Worm (Caenorhabditis elegans) whole organism, early embryonic: ENCODE measurements around the gene gld-3.
A peak's percentile ranks its signal among the peaks of the same experiment; 100 is the strongest.
"Not testable (repeated sequence)": the region's sequence is repeated elsewhere in the genome, so short reads cannot be mapped to it uniquely, and the experiment has no call there.

Experiments
- B0310.2 ChIP-seq: sonication (generic microtip); optimal IDR thresholded peaks from 2 replicates; lab custom pipeline; 2016; ENCODE audit warnings: mild to moderate bottlenecking, missing genetic modification characterization, missing compliant biosample characterization
- F13C5.2 ChIP-seq: sonication (generic microtip); optimal IDR thresholded peaks from 2 replicates; lab custom pipeline; 2017; ENCODE audit warnings: mild to moderate bottlenecking, missing genetic modification characterization, inconsistent platforms, missing compliant biosample characterization
- aly-1 ChIP-seq: sonication (generic microtip); optimal IDR thresholded peaks from 2 replicates; lab custom pipeline; 2016; ENCODE audit warnings: missing genetic modification characterization, missing compliant biosample characterization
- ama-1 ChIP-seq: fragments of 150-350 bp; optimal IDR thresholded peaks from 2 replicates; lab custom pipeline; 2014
- ceh-13 ChIP-seq: fragments of 200-800 bp; sonication (Bioruptor generic); optimal IDR thresholded peaks from 2 replicates; lab custom pipeline; 2018; ENCODE audit warnings: mild to moderate bottlenecking, missing genetic modification characterization, missing compliant biosample characterization
- ceh-36 ChIP-seq: sonication (generic microtip); optimal IDR thresholded peaks from 2 replicates; lab custom pipeline; 2016; ENCODE audit warnings: missing genetic modification characterization, inconsistent platforms, missing compliant biosample characterization
- ets-7 ChIP-seq: sonication (generic microtip); optimal IDR thresholded peaks from 2 replicates; lab custom pipeline; 2016; ENCODE audit warnings: missing genotype, missing genetic modification characterization, missing compliant biosample characterization
- flt-1 ChIP-seq: fragments of 200-800 bp; sonication (Bioruptor generic); IDR thresholded peaks from 2 replicates; pipeline ENCODE4 v1.3.6; 2022; ENCODE audit warnings: missing genetic modification characterization, missing compliant biosample characterization
- hmbx-1 ChIP-seq: sonication (generic microtip); optimal IDR thresholded peaks from 2 replicates; lab custom pipeline; 2016; ENCODE audit warnings: mild to moderate bottlenecking, missing genetic modification characterization, missing compliant biosample characterization
- hmg-4 ChIP-seq: fragments of 200-800 bp; sonication (Bioruptor generic); optimal IDR thresholded peaks from 2 replicates; lab custom pipeline; 2018; ENCODE audit warnings: mild to moderate bottlenecking, missing genetic modification characterization, missing compliant biosample characterization
- hnd-1 ChIP-seq: sonication (generic microtip); optimal IDR thresholded peaks from 2 replicates; lab custom pipeline; 2016; ENCODE audit warnings: missing genetic modification characterization, missing compliant biosample characterization
- pes-1 ChIP-seq: fragments of 200-800 bp; sonication (Bioruptor generic); IDR thresholded peaks from 2 replicates; pipeline ENCODE4 v1.3.6; 2022; ENCODE audit warnings: missing genetic modification reagents, missing genetic modification characterization, missing compliant biosample characterization
- scrt-1 ChIP-seq: fragments of 200-800 bp; sonication (Bioruptor generic); IDR thresholded peaks from 2 replicates; pipeline ENCODE4 v1.3.6; 2022; ENCODE audit warnings: missing genetic modification characterization, missing compliant biosample characterization
- sea-1 ChIP-seq: fragments of 200-800 bp; sonication (Bioruptor generic); conservative IDR thresholded peaks from 2 replicates; pipeline ENCODE4 v1.3.6; 2022; ENCODE audit warnings: missing genetic modification characterization, missing compliant biosample characterization
- tbx-11 ChIP-seq: fragments of 200-800 bp; sonication (Bioruptor generic); IDR thresholded peaks from 2 replicates; pipeline ENCODE4 v1.3.6; 2022; ENCODE audit warnings: missing genetic modification characterization, missing compliant biosample characterization
- tbx-37 ChIP-seq: fragments of 200-800 bp; sonication (Bioruptor generic); conservative IDR thresholded peaks from 2 replicates; pipeline ENCODE4 v1.3.6; 2022; ENCODE audit warnings: missing genetic modification reagents, missing genetic modification characterization, missing compliant biosample characterization
- tra-4 ChIP-seq: sonication (generic microtip); optimal IDR thresholded peaks from 2 replicates; lab custom pipeline; 2017; ENCODE audit warnings: missing genetic modification characterization, missing compliant biosample characterization

gld-3 gene

ce11 chrII:7131871-7132693 lies at the start of gene gld-3, which contains the start of gene T07F8.4:
Gene gld-3 (plus strand): TSS chrII:7132643.
Gene T07F8.4 (minus strand): TSS chrII:7132032.
- no peak for TF ChIP-seq hnd-1 (tag; lab: Kevin White, UChicago)

- TF ChIP-seq tbx-11 (GFP tag; lab: Robert Waterston, UW); aly-1 (tag; lab: Kevin White, UChicago); hnd-1 (tag; lab: Kevin White, UChicago): not testable (repeated sequence)
Observed at ce11 chrII:7084021-7084420, 48.4 kb upstream of the gld-3 start, which contains the start of the genes T02G5.14 and T02G5.15. Gene T02G5.14 (plus strand): TSS chrII:7084321. Gene T02G5.15 (plus strand): TSS chrII:7084321.

ce11 chrII:7090085-7090484 lies 42.4 kb upstream of the gld-3 start:
- no peak for TF ChIP-seq ceh-36 (tag; lab: Kevin White, UChicago)
- TF ChIP-seq tbx-11 (GFP tag; lab: Robert Waterston, UW): no peak
- TF ChIP-seq hmg-4 (GFP tag; lab: Kevin White, UChicago): no peak
- TF ChIP-seq tbx-37 (GFP tag; lab: Robert Waterston, UW): no peak
- no peak for TF ChIP-seq sea-1
- no peak for TF ChIP-seq flt-1
- TF ChIP-seq aly-1 (tag; lab: Kevin White, UChicago): no peak
- no peak for TF ChIP-seq B0310.2 (tag; lab: Kevin White, UChicago)
- no peak for TF ChIP-seq ets-7 (tag; lab: Kevin White, UChicago)
- TF ChIP-seq scrt-1 (GFP tag; lab: Robert Waterston, UW): no peak
- no peak for TF ChIP-seq pes-1
- TF ChIP-seq ceh-13 (GFP tag; lab: Kevin White, UChicago): no peak
- no peak for TF ChIP-seq hnd-1 (tag; lab: Kevin White, UChicago)
- no peak for TF ChIP-seq ama-1 (lab: Kevin White, UChicago)

ce11 chrII:7090852-7091251 lies 41.6 kb upstream of the gld-3 start:
- TF ChIP-seq pes-1 (0 out of 2 replicates have a peak, but pooled peaks have one; percentile 4), tbx-37 (GFP tag; lab: Robert Waterston, UW) (no peak), hmg-4 (GFP tag; lab: Kevin White, UChicago) (peak; percentile 44), scrt-1 (GFP tag; lab: Robert Waterston, UW) (no peak)

- TF ChIP-seq tbx-37 (GFP tag; lab: Robert Waterston, UW) (no peak), B0310.2 (tag; lab: Kevin White, UChicago) (peak; percentile 19), sea-1 (0 out of 2 replicates have a peak, but pooled peaks have one; percentile 18)
Observed at ce11 chrII:7093339-7093821, 39.1 kb upstream of the gld-3 start, which contains the start of gene T02G5.3. Gene T02G5.3 (plus strand): TSS chrII:7093389.

ce11 chrII:7095970-7096369 lies 36.5 kb upstream of the gld-3 start:
- TF ChIP-seq tbx-11 (GFP tag; lab: Robert Waterston, UW): no peak
- no peak for TF ChIP-seq hnd-1 (tag; lab: Kevin White, UChicago)
- no peak for TF ChIP-seq ceh-36 (tag; lab: Kevin White, UChicago)
- TF ChIP-seq sea-1: no peak
- no peak for TF ChIP-seq hmg-4 (GFP tag; lab: Kevin White, UChicago)
- TF ChIP-seq flt-1: no peak
- TF ChIP-seq B0310.2 (tag; lab: Kevin White, UChicago): no peak
- TF ChIP-seq pes-1: no peak
- no peak for TF ChIP-seq ceh-13 (GFP tag; lab: Kevin White, UChicago)
- TF ChIP-seq tbx-37 (GFP tag; lab: Robert Waterston, UW): no peak
- TF ChIP-seq F13C5.2: no peak
- no peak for TF ChIP-seq aly-1 (tag; lab: Kevin White, UChicago)
- no peak for TF ChIP-seq hmbx-1 (tag; lab: Kevin White, UChicago)

- TF ChIP-seq F13C5.2: no peak
- TF ChIP-seq flt-1: no peak
- no peak for TF ChIP-seq ets-7 (tag; lab: Kevin White, UChicago)
- TF ChIP-seq ama-1 (lab: Kevin White, UChicago): no peak
- no peak for TF ChIP-seq hnd-1 (tag; lab: Kevin White, UChicago)
- no peak for TF ChIP-seq sea-1
- no peak for TF ChIP-seq tbx-37 (GFP tag; lab: Robert Waterston, UW)
- TF ChIP-seq pes-1: no peak
- TF ChIP-seq ceh-36 (tag; lab: Kevin White, UChicago): no peak
- TF ChIP-seq scrt-1 (GFP tag; lab: Robert Waterston, UW): no peak
- TF ChIP-seq tbx-11 (GFP tag; lab: Robert Waterston, UW): no peak
- TF ChIP-seq hmbx-1 (tag; lab: Kevin White, UChicago): no peak
- TF ChIP-seq tra-4 (tag; lab: Kevin White, UChicago): no peak
- TF ChIP-seq B0310.2 (tag; lab: Kevin White, UChicago): no peak
- no peak for TF ChIP-seq hmg-4 (GFP tag; lab: Kevin White, UChicago)
- no peak for TF ChIP-seq aly-1 (tag; lab: Kevin White, UChicago)
- no peak for TF ChIP-seq ceh-13 (GFP tag; lab: Kevin White, UChicago)
Observed at ce11 chrII:7098578-7098977, 33.9 kb upstream of the gld-3 start, which contains the start of gene mct-5. Gene mct-5 (minus strand): TSS chrII:7098593.

ce11 chrII:7099231-7099630 lies 33.2 kb upstream of the gld-3 start:
- TF ChIP-seq scrt-1 (GFP tag; lab: Robert Waterston, UW) (no peak), hnd-1 (tag; lab: Kevin White, UChicago) (no peak), ceh-13 (GFP tag; lab: Kevin White, UChicago) (no peak), ceh-36 (tag; lab: Kevin White, UChicago) (no peak), sea-1 (no peak), F13C5.2 (no peak), ama-1 (lab: Kevin White, UChicago) (no peak), tra-4 (tag; lab: Kevin White, UChicago) (no peak), hmbx-1 (tag; lab: Kevin White, UChicago) (no peak), ets-7 (tag; lab: Kevin White, UChicago) (no peak), tbx-11 (GFP tag; lab: Robert Waterston, UW) (no peak), hmg-4 (GFP tag; lab: Kevin White, UChicago) (no peak), B0310.2 (tag; lab: Kevin White, UChicago) (no peak), flt-1 (no peak), aly-1 (tag; lab: Kevin White, UChicago) (no peak), tbx-37 (GFP tag; lab: Robert Waterston, UW) (no peak), pes-1 (no peak)
